Fruit fly (Drosophila melanogaster): ENCODE measurements around the gene CG15333.

The CG15333 gene

DNA sequence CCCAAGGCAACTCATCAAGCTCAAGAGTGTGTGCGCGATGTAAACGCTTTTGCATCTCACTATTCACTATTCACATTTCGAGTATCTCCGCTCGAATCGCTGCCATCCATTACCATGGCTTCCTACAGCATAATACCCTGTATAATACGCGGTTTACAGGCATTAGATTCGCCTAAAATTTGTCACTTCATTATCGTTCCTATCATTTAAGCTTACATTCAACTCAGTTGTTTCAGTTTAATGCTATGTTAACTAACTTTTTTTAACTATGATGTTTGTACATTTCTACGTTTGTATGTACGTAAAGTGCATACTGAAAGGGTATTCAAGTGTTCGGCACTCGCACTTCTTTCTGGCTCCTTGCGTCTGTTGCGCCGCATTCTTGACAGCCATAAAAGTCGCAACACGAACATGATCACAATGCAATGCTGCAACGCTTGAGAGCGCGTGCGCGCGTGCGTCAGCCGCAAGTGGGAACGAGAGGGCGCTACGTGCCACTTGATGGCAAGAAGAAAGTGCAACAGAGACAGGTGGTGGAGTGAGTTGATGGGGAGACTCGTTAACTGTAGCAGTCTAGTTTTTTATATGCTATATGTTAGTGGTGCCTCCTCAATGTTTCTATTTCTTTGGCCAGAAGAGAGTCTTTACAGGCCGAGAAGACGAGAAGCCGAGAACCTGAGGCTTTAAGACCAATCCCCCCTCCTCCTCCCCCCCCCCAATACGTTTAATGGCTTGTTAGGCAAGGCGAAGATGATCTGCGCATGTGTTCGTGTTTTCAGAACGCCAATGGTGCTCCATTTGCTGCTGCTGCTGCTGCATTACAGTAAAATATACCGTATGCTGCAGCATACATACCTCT lies 43.9 kb downstream of the CG15333 start:
- TF ChIP-seq CG9948 (tag; optimal IDR thresholded peaks at IDR 0.05), result no peak
- TF ChIP-seq CG8159 (tag; optimal IDR thresholded peaks at IDR 0.05), result peak; percentile 1
- no peak for TF ChIP-seq Pif1B (GFP tag; optimal IDR thresholded peaks at IDR 0.05)
- TF ChIP-seq CG13204 (GFP tag; optimal IDR thresholded peaks at IDR 0.05), result peak; percentile 45
- TF ChIP-seq Pif1A (GFP tag; optimal IDR thresholded peaks at IDR 0.05), result peak; percentile 1
- TF ChIP-seq CG8301 (tag; optimal IDR thresholded peaks at IDR 0.05), result peak; percentile 14
- peak; percentile 19; the same call in 1 of the 3 replicates for TF ChIP-seq CG4496 (GFP tag; IDR thresholded peaks at IDR 0.05)
- TF ChIP-seq rn (GFP tag; IDR thresholded peaks at IDR 0.05), result no peak

- TF ChIP-seq Snoo (tag; optimal IDR thresholded peaks at IDR 0.05), result peak; percentile 2
- peak; percentile 29 for TF ChIP-seq CG17806 (tag; optimal IDR thresholded peaks at IDR 0.05)
- TF ChIP-seq Pif1B (GFP tag; optimal IDR thresholded peaks at IDR 0.05), result peak; percentile 20
- peak; percentile 16 for TF ChIP-seq CG9948 (tag; optimal IDR thresholded peaks at IDR 0.05)
- 0 out of 2 replicates have a peak, but pooled peaks have one; percentile 25 for TF ChIP-seq rn (GFP tag; IDR thresholded peaks at IDR 0.05)
- TF ChIP-seq CG8159 (tag; optimal IDR thresholded peaks at IDR 0.05), result no peak
- peak; percentile 28 for TF ChIP-seq Pif1A (GFP tag; optimal IDR thresholded peaks at IDR 0.05)
- no peak for TF ChIP-seq EcR (GFP tag; optimal IDR thresholded peaks at IDR 0.05)
- peak; percentile 46 for TF ChIP-seq Ets98B (GFP tag; IDR thresholded peaks at IDR 0.05)
- peak; percentile 36 for TF ChIP-seq CG14655 (GFP tag; optimal IDR thresholded peaks at IDR 0.05)
- no peak for TF ChIP-seq D1 (tag; optimal IDR thresholded peaks at IDR 0.05)
- no peak for TF ChIP-seq fd96Ca (GFP tag; IDR thresholded peaks at IDR 0.05)
- peak; percentile 53; the same call in 2 of the 3 replicates for TF ChIP-seq CG4496 (GFP tag; IDR thresholded peaks at IDR 0.05)
- peak; percentile 8 for TF ChIP-seq CG34367 (tag; optimal IDR thresholded peaks at IDR 0.05)
- peak; percentile 26 for TF ChIP-seq CG8301 (tag; optimal IDR thresholded peaks at IDR 0.05)
Measured at dm6 chrX:7975516-7976257, 45.5 kb downstream of the CG15333 start.

dm6 chrX:7973325-7973954 lies 47.7 kb downstream of the CG15333 start:
- TF ChIP-seq CG10348 (GFP tag; IDR thresholded peaks at IDR 0.05) (no peak), Pif1B (GFP tag; optimal IDR thresholded peaks at IDR 0.05) (no peak), Pif1A (GFP tag; optimal IDR thresholded peaks at IDR 0.05) (no peak), D1 (tag; optimal IDR thresholded peaks at IDR 0.05) (no peak), CG32121 (GFP tag; IDR thresholded peaks at IDR 0.05) (no peak), CG4496 (GFP tag; IDR thresholded peaks at IDR 0.05) (no peak), CG34367 (tag; optimal IDR thresholded peaks at IDR 0.05) (peak; percentile 7), fd96Ca (GFP tag; IDR thresholded peaks at IDR 0.05) (no peak), EcR (GFP tag; optimal IDR thresholded peaks at IDR 0.05) (peak; percentile 82), Ets98B (GFP tag; IDR thresholded peaks at IDR 0.05) (no peak), CG8301 (tag; optimal IDR thresholded peaks at IDR 0.05) (no peak), CG9948 (tag; optimal IDR thresholded peaks at IDR 0.05) (no peak), CG15710 (tag; optimal IDR thresholded peaks at IDR 0.05) (peak; percentile 29), CG12605 (GFP tag; IDR thresholded peaks at IDR 0.05) (no peak), Snoo (tag; optimal IDR thresholded peaks at IDR 0.05) (peak; percentile 23), CG13204 (GFP tag; optimal IDR thresholded peaks at IDR 0.05) (peak; percentile 69), CG17806 (tag; optimal IDR thresholded peaks at IDR 0.05) (peak; percentile 23), CG14655 (GFP tag; optimal IDR thresholded peaks at IDR 0.05) (no peak), CG8159 (tag; optimal IDR thresholded peaks at IDR 0.05) (peak; percentile 39), gl (tag; optimal IDR thresholded peaks at IDR 0.05) (peak; percentile 71), rn (GFP tag; IDR thresholded peaks at IDR 0.05) (no peak)

- peak; percentile 92 for TF ChIP-seq CG9948 (tag; optimal IDR thresholded peaks at IDR 0.05)
- peak; percentile 68 for TF ChIP-seq EcR (GFP tag; optimal IDR thresholded peaks at IDR 0.05)
- peak; percentile 89 for TF ChIP-seq Pif1B (GFP tag; optimal IDR thresholded peaks at IDR 0.05)
- peak; percentile 84 for TF ChIP-seq CG32121 (GFP tag; IDR thresholded peaks at IDR 0.05)
- TF ChIP-seq CG8159 (tag; optimal IDR thresholded peaks at IDR 0.05), result peak; percentile 93
- peak; percentile 86 for TF ChIP-seq CG13204 (GFP tag; optimal IDR thresholded peaks at IDR 0.05)
- TF ChIP-seq CG10348 (GFP tag; IDR thresholded peaks at IDR 0.05), result peak; percentile 64
- TF ChIP-seq Snoo (tag; optimal IDR thresholded peaks at IDR 0.05), result peak; percentile 86
- peak; percentile 90 for TF ChIP-seq CG17806 (tag; optimal IDR thresholded peaks at IDR 0.05)
- peak; percentile 91 for TF ChIP-seq Pif1A (GFP tag; optimal IDR thresholded peaks at IDR 0.05)
- peak; percentile 89 for TF ChIP-seq CG12605 (GFP tag; IDR thresholded peaks at IDR 0.05)
- peak; percentile 87 for TF ChIP-seq CG8301 (tag; optimal IDR thresholded peaks at IDR 0.05)
- peak; percentile 45 for TF ChIP-seq D1 (tag; optimal IDR thresholded peaks at IDR 0.05)
- TF ChIP-seq CG34367 (tag; optimal IDR thresholded peaks at IDR 0.05), result peak; percentile 91
- TF ChIP-seq CG4496 (GFP tag; IDR thresholded peaks at IDR 0.05), result peak; percentile 95
- TF ChIP-seq rn (GFP tag; IDR thresholded peaks at IDR 0.05), result peak; percentile 74
- TF ChIP-seq Ets98B (GFP tag; IDR thresholded peaks at IDR 0.05), result peak; percentile 91
- TF ChIP-seq fd96Ca (GFP tag; IDR thresholded peaks at IDR 0.05), result peak; percentile 93
- TF ChIP-seq gl (tag; optimal IDR thresholded peaks at IDR 0.05), result peak; percentile 88
- TF ChIP-seq CG15710 (tag; optimal IDR thresholded peaks at IDR 0.05), result peak; percentile 93
- TF ChIP-seq CG14655 (GFP tag; optimal IDR thresholded peaks at IDR 0.05), result peak; percentile 89
Measured at dm6 chrX:7972363-7972942, 48.7 kb downstream of the CG15333 start.

Data from whole organism, pupa.